Fruit fly (Drosophila melanogaster) whole organism, adult: ENCODE data around the gene CG13367.
A peak's percentile ranks its signal among the peaks of the same experiment; 100 is the strongest.

ENCODE experiments used
- CG11617 ChIP-seq: fragments of 200-800 bp; sonication (Bioruptor generic); optimal IDR thresholded peaks from 2 replicates; lab custom pipeline; 2017; ENCODE audit warnings: mild to moderate bottlenecking, missing biosample characterization, missing genetic modification reagents, missing genetic modification characterization
- CG12768 ChIP-seq: fragments of 200-800 bp; sonication (Bioruptor generic); optimal IDR thresholded peaks from 2 replicates; lab custom pipeline; 2017; ENCODE audit warnings: missing biosample characterization, missing genetic modification characterization, mild to moderate bottlenecking, moderate library complexity, missing genetic modification reagents
- CG14711 ChIP-seq: fragments of 200-800 bp; sonication (Bioruptor generic); optimal IDR thresholded peaks from 2 replicates; lab custom pipeline; 2018; ENCODE audit warnings: missing biosample characterization, mild to moderate bottlenecking, missing genetic modification characterization, moderate library complexity
- CG1620 ChIP-seq: fragments of 200-800 bp; sonication (Bioruptor generic); optimal IDR thresholded peaks from 2 replicates; lab custom pipeline; 2016; ENCODE audit warnings: missing biosample characterization, missing genetic modification characterization
- CG33017 ChIP-seq: fragments of 200-800 bp; sonication (Bioruptor generic); optimal IDR thresholded peaks from 2 replicates; lab custom pipeline; 2018; ENCODE audit warnings: missing biosample characterization, mild to moderate bottlenecking, missing genetic modification characterization, moderate library complexity
- CG5204 ChIP-seq: fragments of 200-800 bp; sonication (Bioruptor generic); optimal IDR thresholded peaks from 2 replicates; lab custom pipeline; 2016; ENCODE audit warnings: missing biosample characterization, missing genetic modification characterization
- CG7045 ChIP-seq: fragments of 200-800 bp; sonication (Bioruptor generic); optimal IDR thresholded peaks from 2 replicates; lab custom pipeline; 2017; ENCODE audit warnings: missing biosample characterization, mild to moderate bottlenecking, missing genetic modification characterization
- CG7101 ChIP-seq: fragments of 200-800 bp; sonication (Bioruptor generic); optimal IDR thresholded peaks from 2 replicates; lab custom pipeline; 2018; ENCODE audit warnings: missing biosample characterization, mild to moderate bottlenecking, missing genetic modification characterization, moderate library complexity
- Clk ChIP-seq: fragments of 200-800 bp; sonication (Bioruptor generic); optimal IDR thresholded peaks from 2 replicates; lab custom pipeline; 2017; ENCODE audit warnings: missing biosample characterization, missing genetic modification characterization
- Crg-1 ChIP-seq: fragments of 200-800 bp; sonication (Bioruptor generic); optimal IDR thresholded peaks from 2 replicates; lab custom pipeline; 2016; ENCODE audit warnings: missing biosample characterization, missing genetic modification characterization
- Hr96 ChIP-seq: fragments of 200-800 bp; sonication (Bioruptor generic); optimal IDR thresholded peaks from 2 replicates; lab custom pipeline; 2016; ENCODE audit warnings: missing biosample characterization, missing genetic modification characterization
- Mnt ChIP-seq: fragments of 200-800 bp; sonication (Bioruptor generic); optimal IDR thresholded peaks from 2 replicates; lab custom pipeline; 2016; ENCODE audit warnings: missing biosample characterization, mild to moderate bottlenecking, missing genetic modification characterization
- bab1 ChIP-seq: fragments of 200-800 bp; sonication (Bioruptor generic); optimal IDR thresholded peaks from 3 replicates; lab custom pipeline; 2019; ENCODE audit warnings: missing biosample characterization, mild to moderate bottlenecking, missing genetic modification characterization, moderate library complexity
- cic ChIP-seq: fragments of 200-800 bp; sonication (Bioruptor generic); optimal IDR thresholded peaks from 2 replicates; lab custom pipeline; 2017; ENCODE audit warnings: missing biosample characterization, mild to moderate bottlenecking, missing genetic modification characterization, moderate library complexity
- cnc ChIP-seq, 2 experiments: fragments of >200 bp; optimal IDR thresholded peaks; 2 replicates each; lab custom pipeline; 2017
- kay ChIP-seq: fragments of 200-800 bp; sonication (Bioruptor generic); peaks from one replicate; lab custom pipeline; 2016; ENCODE audit warnings: missing biosample characterization, missing genetic modification characterization, borderline replicate concordance
- ovo ChIP-seq: fragments of 200-800 bp; sonication (Bioruptor generic); optimal IDR thresholded peaks from 2 replicates; lab custom pipeline; 2016; ENCODE audit warnings: missing biosample characterization, missing genetic modification characterization
- pad ChIP-seq: fragments of 200-800 bp; sonication (Bioruptor generic); optimal IDR thresholded peaks from 3 replicates; lab custom pipeline; 2017; ENCODE audit warnings: missing biosample characterization, missing genetic modification characterization, mild to moderate bottlenecking, moderate library complexity, missing genetic modification reagents
- tj ChIP-seq: fragments of 200-800 bp; sonication (Bioruptor generic); optimal IDR thresholded peaks from 3 replicates; lab custom pipeline; 2017; ENCODE audit warnings: missing biosample characterization, mild to moderate bottlenecking, missing genetic modification characterization, moderate library complexity
- toe ChIP-seq: fragments of 200-800 bp; sonication (Bioruptor generic); optimal IDR thresholded peaks from 2 replicates; lab custom pipeline; 2016; ENCODE audit warnings: missing biosample characterization, missing genetic modification characterization

CG13367 gene

dm6 chrX:625157-625627 is 19.4 kb upstream of the CG13367 start, which contains the start of the genes CG13364 and Hinfp:
CG13364 (minus strand) TSS chrX:625203.
Hinfp (plus strand) TSS chrX:625542.
- TF ChIP-seq CG12768 (GFP tag; lab: Kevin White, UChicago) (no peak), CG14711 (no peak), tj (GFP tag; lab: Kevin White, UChicago) (no peak), ovo (GFP tag; lab: Kevin White, UChicago) (no peak), Hr96 (GFP tag; lab: Kevin White, UChicago) (no peak), bab1 (peak; percentile 12), CG33017 (tag; lab: Kevin White, UChicago) (no peak), CG7045 (no peak), Mnt (GFP tag; lab: Kevin White, UChicago) (peak; percentile 77), Clk (GFP tag; lab: Kevin White, UChicago) (no peak), cnc (optimal IDR thresholded peaks at IDR 0.05; lab: Kevin White, UChicago) (no peak), CG11617 (GFP tag; lab: Kevin White, UChicago) (no peak)

dm6 chrX:629239-629821 is 15.2 kb upstream of the CG13367 start, which contains the start of the genes RpL36 and Mybbp1A:
RpL36 (minus strand) TSS chrX:629483.
Mybbp1A (plus strand) TSS chrX:629773.
- no peak for TF ChIP-seq toe (GFP tag; lab: Kevin White, UChicago)
- peak; percentile 30 for TF ChIP-seq CG7045
- TF ChIP-seq CG1620 (GFP tag; lab: Kevin White, UChicago), result peak; percentile 86
- peak; percentile 90 for TF ChIP-seq Crg-1 (GFP tag; lab: Kevin White, UChicago)
- TF ChIP-seq cnc (optimal IDR thresholded peaks at IDR 0.05; lab: Kevin White, UChicago), result no peak
- peak; percentile 93 for TF ChIP-seq CG11617 (GFP tag; lab: Kevin White, UChicago)
- peak; percentile 80 for TF ChIP-seq bab1
- TF ChIP-seq CG12768 (GFP tag; lab: Kevin White, UChicago), result peak; percentile 45
- no peak for TF ChIP-seq CG5204
- TF ChIP-seq CG33017 (tag; lab: Kevin White, UChicago), result peak; percentile 26
- peak; percentile 97 for TF ChIP-seq Mnt (GFP tag; lab: Kevin White, UChicago)
- TF ChIP-seq Clk (GFP tag; lab: Kevin White, UChicago), result no peak
- TF ChIP-seq cic (GFP tag; lab: Kevin White, UChicago), result peak; percentile 33
- peak; percentile 81 for TF ChIP-seq pad (GFP tag; lab: Kevin White, UChicago)
- TF ChIP-seq tj (GFP tag; lab: Kevin White, UChicago), result peak; percentile 94
- peak; percentile 88 for TF ChIP-seq CG7101 (tag; lab: Kevin White, UChicago)
- TF ChIP-seq CG14711, result peak; percentile 69
- TF ChIP-seq ovo (GFP tag; lab: Kevin White, UChicago), result peak; percentile 89
- TF ChIP-seq Hr96 (GFP tag; lab: Kevin White, UChicago), result no peak
- no peak for TF ChIP-seq kay (GFP tag; lab: Kevin White, UChicago)

dm6 chrX:635495-636142 is 8.9 kb upstream of the CG13367 start, which contains the start of gene Dredd:
Dredd (minus strand) TSS chrX:635545.
- TF ChIP-seq CG11617 (GFP tag; lab: Kevin White, UChicago) (peak; percentile 53), bab1 (peak; percentile 35), kay (GFP tag; lab: Kevin White, UChicago) (no peak), CG5204 (no peak), tj (GFP tag; lab: Kevin White, UChicago) (no peak), pad (GFP tag; lab: Kevin White, UChicago) (no peak), Mnt (GFP tag; lab: Kevin White, UChicago) (peak; percentile 15), cnc (optimal IDR thresholded peaks at IDR 0.05; lab: Kevin White, UChicago) (no peak), cic (GFP tag; lab: Kevin White, UChicago) (no peak), CG7101 (tag; lab: Kevin White, UChicago) (peak; percentile 39), CG14711 (peak; percentile 21), CG1620 (GFP tag; lab: Kevin White, UChicago) (peak; percentile 5)

- peak; percentile 74 for TF ChIP-seq ovo (GFP tag; lab: Kevin White, UChicago)
- no peak for TF ChIP-seq CG7045
- peak; percentile 78 for TF ChIP-seq tj (GFP tag; lab: Kevin White, UChicago)
- TF ChIP-seq CG7101 (tag; lab: Kevin White, UChicago), result no peak
- TF ChIP-seq Hr96 (GFP tag; lab: Kevin White, UChicago), result no peak
- TF ChIP-seq CG11617 (GFP tag; lab: Kevin White, UChicago), result no peak
- peak; percentile 97 for TF ChIP-seq Mnt (GFP tag; lab: Kevin White, UChicago)
- TF ChIP-seq CG33017 (tag; lab: Kevin White, UChicago), result no peak
- no peak for TF ChIP-seq toe (GFP tag; lab: Kevin White, UChicago)
- TF ChIP-seq cnc (optimal IDR thresholded peaks at IDR 0.05; lab: Kevin White, UChicago), result no peak
- TF ChIP-seq cic (GFP tag; lab: Kevin White, UChicago), result peak; percentile 12
- TF ChIP-seq bab1, result no peak
- no peak for TF ChIP-seq Clk (GFP tag; lab: Kevin White, UChicago)
- TF ChIP-seq Crg-1 (GFP tag; lab: Kevin White, UChicago), result no peak
- TF ChIP-seq kay (GFP tag; lab: Kevin White, UChicago), result no peak
- no peak for TF ChIP-seq CG1620 (GFP tag; lab: Kevin White, UChicago)
- TF ChIP-seq CG5204, result no peak
- peak; percentile 64 for TF ChIP-seq pad (GFP tag; lab: Kevin White, UChicago)
- TF ChIP-seq CG12768 (GFP tag; lab: Kevin White, UChicago), result no peak
- TF ChIP-seq CG14711, result no peak
These were observed 7.7 kb upstream of the CG13367 start for dm6 chrX:636606-637530.
